Fruit fly (Drosophila melanogaster) Kc167 (cell line): ENCODE data around the gene klu.

ENCODE experiments used
- Myc ChIP-seq: fragments of >200 bp; optimal IDR thresholded peaks from 2 replicates; lab custom pipeline; 2017; ENCODE audit warnings: missing external identifiers
- Sin3A ChIP-seq: fragments of >200 bp; optimal IDR thresholded peaks from 2 replicates; lab custom pipeline; 2018; ENCODE audit warnings: missing external identifiers
- h ChIP-seq: fragments of >200 bp; optimal IDR thresholded peaks from 3 replicates; lab custom pipeline; 2018; ENCODE audit warnings: missing external identifiers
- insv ChIP-seq: fragments of >200 bp; optimal IDR thresholded peaks from 3 replicates; lab custom pipeline; 2018; ENCODE audit warnings: missing external identifiers
- psq ChIP-seq: fragments of >200 bp; optimal IDR thresholded peaks from 2 replicates; lab custom pipeline; 2017; ENCODE audit warnings: missing external identifiers
- ttk ChIP-seq: sonication (Bioruptor generic); optimal IDR thresholded peaks from 2 replicates; lab custom pipeline; 2017; ENCODE audit warnings: missing external identifiers

DNA sequence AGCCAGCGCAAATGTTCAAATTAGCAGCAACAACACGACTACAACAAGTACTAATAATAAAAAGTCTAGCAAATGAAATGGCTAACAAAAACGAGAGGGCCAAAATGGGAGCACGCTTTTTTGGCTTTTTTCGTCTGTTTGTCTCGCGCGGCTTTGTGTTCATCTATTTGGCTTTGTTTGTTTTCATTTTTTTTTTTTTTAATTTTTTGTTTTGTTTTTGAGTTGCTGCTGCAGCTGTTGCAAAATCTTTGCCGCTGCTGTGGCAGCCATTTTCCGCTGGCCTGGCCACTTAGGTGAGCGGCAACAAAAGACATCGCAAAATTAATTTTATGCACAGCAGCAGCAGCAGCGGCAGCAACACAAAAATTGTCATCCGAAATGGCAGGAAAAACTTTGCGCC lies 70.9 kb downstream of the klu start:
- TF ChIP-seq psq (lab: Kevin White, UChicago): no peak
- TF ChIP-seq insv (lab: Kevin White, UChicago): no peak
- TF ChIP-seq ttk: no peak
- no peak for TF ChIP-seq h (lab: Kevin White, UChicago)
- TF ChIP-seq Sin3A (lab: Kevin White, UChicago): no peak
- no peak for TF ChIP-seq Myc
